Fruit fly (Drosophila melanogaster) whole organism, embryonic: ENCODE data around the gene Not10.

ENCODE experiments used
- Antp ChIP-seq: fragments of 200-800 bp; sonication (Bioruptor generic); optimal IDR thresholded peaks from 3 replicates; lab custom pipeline; 2016; ENCODE audit warnings: missing biosample characterization, missing genetic modification characterization
- Atf3 ChIP-seq: fragments of 200-800 bp; sonication (Bioruptor generic); optimal IDR thresholded peaks from 3 replicates; lab custom pipeline; 2016; ENCODE audit warnings: missing biosample characterization, missing genetic modification characterization
- CG11085 ChIP-seq: fragments of 200-800 bp; sonication (Bioruptor generic); IDR thresholded peaks from 2 replicates; pipeline ENCODE4 v1.3.6; 2022; ENCODE audit warnings: missing biosample characterization, missing genetic modification characterization
- CG11093 ChIP-seq: fragments of 200-800 bp; sonication (Bioruptor generic); IDR thresholded peaks from 3 replicates; pipeline ENCODE4 v1.3.6; 2022; ENCODE audit warnings: missing biosample characterization, missing genetic modification characterization
- CG11247 ChIP-seq: fragments of 200-800 bp; sonication (Bioruptor generic); IDR thresholded peaks from 2 replicates; pipeline ENCODE4 v1.3.6; 2022; ENCODE audit warnings: missing biosample characterization, missing genetic modification characterization
- CG11398 ChIP-seq: fragments of 200-800 bp; sonication (Bioruptor generic); optimal IDR thresholded peaks from 2 replicates; lab custom pipeline; 2016; ENCODE audit warnings: missing biosample characterization, missing genetic modification characterization
- CG12659 ChIP-seq: fragments of 200-800 bp; sonication (Bioruptor generic); optimal IDR thresholded peaks from 3 replicates; lab custom pipeline; 2017; ENCODE audit warnings: mild to moderate bottlenecking, missing biosample characterization, missing genetic modification reagents, missing genetic modification characterization
- CG12744 ChIP-seq: fragments of 200-800 bp; sonication (Bioruptor generic); optimal IDR thresholded peaks from 2 replicates; lab custom pipeline; 2016; ENCODE audit warnings: missing biosample characterization, missing genetic modification characterization
- CG15479 ChIP-seq: fragments of 200-800 bp; sonication (Bioruptor generic); optimal IDR thresholded peaks from 3 replicates; lab custom pipeline; 2019; ENCODE audit warnings: missing biosample characterization, mild to moderate bottlenecking, missing genetic modification characterization, moderate library complexity
- CG1603 ChIP-seq: fragments of 200-800 bp; sonication (Bioruptor generic); optimal IDR thresholded peaks from 2 replicates; lab custom pipeline; 2019; ENCODE audit warnings: missing biosample characterization, mild to moderate bottlenecking, missing genetic modification characterization, moderate library complexity
- CG16815 ChIP-seq: fragments of 200-800 bp; sonication (Bioruptor generic); optimal IDR thresholded peaks from 3 replicates; lab custom pipeline; 2017; ENCODE audit warnings: missing biosample characterization, mild to moderate bottlenecking, missing genetic modification characterization
- CG17359 ChIP-seq: fragments of 200-800 bp; sonication (Bioruptor generic); optimal IDR thresholded peaks from 3 replicates; lab custom pipeline; 2018; ENCODE audit warnings: missing biosample characterization, mild to moderate bottlenecking, missing genetic modification characterization, moderate library complexity
- CG33557 ChIP-seq: fragments of 200-800 bp; sonication (Bioruptor generic); optimal IDR thresholded peaks from 2 replicates; lab custom pipeline; 2019; ENCODE audit warnings: missing biosample characterization, mild to moderate bottlenecking, missing genetic modification characterization, moderate library complexity
- CG3407 ChIP-seq: fragments of 200-800 bp; sonication (Bioruptor generic); optimal IDR thresholded peaks from 2 replicates; lab custom pipeline; 2018; ENCODE audit warnings: missing biosample characterization, mild to moderate bottlenecking, missing genetic modification characterization
- CG4328 ChIP-seq: fragments of 200-800 bp; sonication (Bioruptor generic); optimal IDR thresholded peaks from 3 replicates; lab custom pipeline; 2017; ENCODE audit warnings: missing biosample characterization, missing genetic modification reagents, missing genetic modification characterization
- CG4424 ChIP-seq: fragments of 200-800 bp; sonication (Bioruptor generic); optimal IDR thresholded peaks from 3 replicates; lab custom pipeline; 2016; ENCODE audit warnings: missing biosample characterization, missing genetic modification characterization
- CG6689 ChIP-seq: fragments of 200-800 bp; sonication (Bioruptor generic); IDR thresholded peaks from 2 replicates; pipeline ENCODE4 v1.3.6; 2022; ENCODE audit warnings: missing biosample characterization, missing genetic modification characterization
- CG7745 ChIP-seq: fragments of 200-800 bp; sonication (Bioruptor generic); optimal IDR thresholded peaks from 2 replicates; lab custom pipeline; 2018; ENCODE audit warnings: missing biosample characterization, mild to moderate bottlenecking, missing genetic modification characterization, moderate library complexity
- CG9876 ChIP-seq: fragments of 200-800 bp; sonication (Bioruptor generic); optimal IDR thresholded peaks from 2 replicates; lab custom pipeline; 2016; ENCODE audit warnings: missing biosample characterization, missing genetic modification characterization
- Dad ChIP-seq: fragments of 200-800 bp; sonication (Bioruptor generic); optimal IDR thresholded peaks from 3 replicates; lab custom pipeline; 2016; ENCODE audit warnings: missing biosample characterization, missing genetic modification characterization
- Doc2 ChIP-seq: fragments of 200-800 bp; sonication (Bioruptor generic); IDR thresholded peaks from 2 replicates; pipeline ENCODE4 v1.3.6; 2022; ENCODE audit warnings: missing biosample characterization, missing genetic modification characterization
- Doc3 ChIP-seq: fragments of 200-800 bp; sonication (Bioruptor generic); IDR thresholded peaks from 3 replicates; pipeline ENCODE4 v1.3.6; 2022; ENCODE audit warnings: missing biosample characterization, missing genetic modification characterization; ENCODE audit not compliant: partially characterized antibody
- Dp ChIP-seq: fragments of 200-800 bp; sonication (Bioruptor generic); optimal IDR thresholded peaks from 2 replicates; lab custom pipeline; 2018; ENCODE audit warnings: missing biosample characterization, mild to moderate bottlenecking, missing genetic modification characterization, moderate library complexity
- HLH3B ChIP-seq: fragments of 200-800 bp; sonication (Bioruptor generic); IDR thresholded peaks from 2 replicates; pipeline ENCODE4 v1.3.6; 2022; ENCODE audit warnings: missing biosample characterization, missing genetic modification characterization
- HLH4C ChIP-seq: fragments of 200-800 bp; sonication (Bioruptor generic); IDR thresholded peaks from 3 replicates; pipeline ENCODE4 v1.3.6; 2022; ENCODE audit warnings: missing biosample characterization, missing genetic modification characterization; ENCODE audit not compliant: partially characterized antibody
- Hmx ChIP-seq: fragments of 200-800 bp; sonication (Bioruptor generic); optimal IDR thresholded peaks from 2 replicates; lab custom pipeline; 2016; ENCODE audit warnings: missing biosample characterization, missing genetic modification characterization
- NC2α ChIP-seq: fragments of 200-800 bp; sonication (Bioruptor generic); optimal IDR thresholded peaks from 2 replicates; lab custom pipeline; 2016; ENCODE audit warnings: missing biosample characterization, missing genetic modification characterization
- NK7.1 ChIP-seq: fragments of 200-800 bp; sonication (Bioruptor generic); optimal IDR thresholded peaks from 3 replicates; lab custom pipeline; 2016; ENCODE audit warnings: missing biosample characterization, missing genetic modification characterization
- Sin3A ChIP-seq: fragments of >200 bp; optimal IDR thresholded peaks from 2 replicates; lab custom pipeline; 2018
- Sox100B ChIP-seq: fragments of 200-800 bp; sonication (Bioruptor generic); optimal IDR thresholded peaks from 3 replicates; lab custom pipeline; 2018; ENCODE audit warnings: missing biosample characterization, mild to moderate bottlenecking, missing genetic modification characterization
- Stat92E ChIP-seq, 3 experiments: fragments of >200 bp in 2 of 3; fragments of 200-800 bp in 1 of 3; sonication (Bioruptor generic) in 1 of 3; optimal IDR thresholded peaks; 2 replicates each; lab custom pipeline; 2017 to 2019; ENCODE audit warnings: missing biosample characterization in 3 of 3, missing genetic modification characterization in 3 of 3, mild to moderate bottlenecking in 1 of 3, moderate library complexity in 1 of 3
- Xrp1 ChIP-seq: fragments of 200-800 bp; sonication (Bioruptor generic); IDR thresholded peaks from 2 replicates; pipeline ENCODE4 v1.3.6; 2022; ENCODE audit warnings: missing biosample characterization, missing genetic modification characterization
- ara ChIP-seq: fragments of 200-800 bp; sonication (Bioruptor generic); IDR thresholded peaks from 2 replicates; pipeline ENCODE4 v1.3.6; 2022; ENCODE audit warnings: missing biosample characterization, missing genetic modification characterization
- bcd ChIP-seq: fragments of 200-800 bp; sonication (Bioruptor generic); optimal IDR thresholded peaks from 2 replicates; lab custom pipeline; 2017; ENCODE audit warnings: missing biosample characterization, mild to moderate bottlenecking, missing genetic modification characterization
- cwo ChIP-seq: fragments of 200-800 bp; sonication (Bioruptor generic); optimal IDR thresholded peaks from 3 replicates; lab custom pipeline; 2017; ENCODE audit warnings: missing biosample characterization, missing genetic modification characterization, mild to moderate bottlenecking, moderate library complexity, missing genetic modification reagents
- dpn ChIP-seq, 2 experiments: fragments of 200-800 bp; sonication (Bioruptor generic); optimal IDR thresholded peaks; 3 replicates each; lab custom pipeline; 2016; ENCODE audit warnings: missing biosample characterization in 2 of 2, missing genetic modification characterization in 2 of 2
- ems ChIP-seq: fragments of 200-800 bp; sonication (Bioruptor generic); optimal IDR thresholded peaks from 3 replicates; lab custom pipeline; 2016; ENCODE audit warnings: missing biosample characterization, missing genetic modification characterization
- esg ChIP-seq: fragments of 200-800 bp; sonication (Bioruptor generic); conservative IDR thresholded peaks from 2 replicates; pipeline ENCODE4 v1.3.6; 2022; ENCODE audit warnings: missing biosample characterization, missing genetic modification characterization
- fru ChIP-seq: fragments of >200 bp; optimal IDR thresholded peaks from 2 replicates; lab custom pipeline; 2017
- fu2 ChIP-seq: fragments of 200-800 bp; sonication (Bioruptor generic); optimal IDR thresholded peaks from 2 replicates; lab custom pipeline; 2016; ENCODE audit warnings: missing biosample characterization, missing genetic modification characterization
- ind ChIP-seq: fragments of 200-800 bp; sonication (Bioruptor generic); optimal IDR thresholded peaks from 3 replicates; lab custom pipeline; 2016; ENCODE audit warnings: missing biosample characterization, missing genetic modification characterization
- klu ChIP-seq: fragments of 200-800 bp; sonication (Bioruptor generic); IDR thresholded peaks from 2 replicates; pipeline ENCODE4 v1.3.6; 2022; ENCODE audit warnings: missing biosample characterization, missing genetic modification characterization
- mld ChIP-seq: fragments of 200-800 bp; sonication (Bioruptor generic); IDR thresholded peaks from 3 replicates; pipeline ENCODE4 v1.3.6; 2022; ENCODE audit warnings: missing biosample characterization, missing genetic modification characterization; ENCODE audit not compliant: partially characterized antibody
- onecut ChIP-seq: fragments of 200-800 bp; sonication (Bioruptor generic); IDR thresholded peaks from 2 replicates; pipeline ENCODE4 v1.3.6; 2022; ENCODE audit warnings: missing biosample characterization, missing genetic modification characterization
- p53 ChIP-seq: fragments of 200-800 bp; sonication (Bioruptor generic); optimal IDR thresholded peaks from 2 replicates; lab custom pipeline; 2016; ENCODE audit warnings: missing biosample characterization, missing genetic modification characterization
- peb ChIP-seq: fragments of 200-800 bp; sonication (Bioruptor generic); IDR thresholded peaks from 2 replicates; pipeline ENCODE4 v1.3.6; 2022; ENCODE audit warnings: missing biosample characterization, missing genetic modification characterization
- pros ChIP-seq: fragments of 200-800 bp; sonication (Bioruptor generic); optimal IDR thresholded peaks from 3 replicates; lab custom pipeline; 2019; ENCODE audit warnings: missing biosample characterization, mild to moderate bottlenecking, missing genetic modification characterization, moderate library complexity
- ro ChIP-seq: fragments of 200-800 bp; sonication (Bioruptor generic); IDR thresholded peaks from 2 replicates; pipeline ENCODE4 v1.3.6; 2022; ENCODE audit warnings: missing biosample characterization, missing genetic modification characterization
- sens-2 ChIP-seq: fragments of 200-800 bp; sonication (Bioruptor generic); IDR thresholded peaks from 2 replicates; pipeline ENCODE4 v1.3.6; 2022; ENCODE audit warnings: missing biosample characterization, missing genetic modification characterization
- stwl ChIP-seq: fragments of 200-800 bp; sonication (Bioruptor generic); optimal IDR thresholded peaks from 3 replicates; lab custom pipeline; 2018; ENCODE audit warnings: missing biosample characterization, mild to moderate bottlenecking, missing genetic modification characterization, moderate library complexity
- trem ChIP-seq: fragments of 200-800 bp; optimal IDR thresholded peaks from 3 replicates; lab custom pipeline; 2019; ENCODE audit warnings: missing biosample characterization, mild to moderate bottlenecking, missing genetic modification characterization, moderate library complexity
- vnd ChIP-seq: fragments of 200-800 bp; sonication (Bioruptor generic); IDR thresholded peaks from 3 replicates; pipeline ENCODE4 v1.3.6; 2022; ENCODE audit warnings: missing biosample characterization, missing genetic modification characterization; ENCODE audit not compliant: partially characterized antibody

Not10 gene

DNA sequence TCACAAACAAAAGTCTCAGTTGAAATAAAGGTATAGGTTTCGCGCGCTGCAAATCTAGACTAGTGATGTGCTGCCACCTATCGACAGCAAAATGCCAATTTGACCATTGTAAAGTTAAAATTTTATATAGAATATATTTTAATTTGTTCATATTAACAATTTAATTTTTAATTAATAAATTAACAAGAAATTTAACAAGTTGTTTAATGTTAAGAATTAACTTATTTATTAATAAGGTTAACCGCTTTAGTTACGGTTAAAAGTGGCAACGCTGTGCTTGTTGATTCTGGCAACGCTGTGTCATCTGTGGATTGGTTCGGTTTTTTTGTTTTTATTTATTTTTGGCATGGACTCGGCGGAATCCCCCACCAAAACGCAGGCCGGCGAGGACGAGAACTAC is at the start of gene Not10 (continued):
- no peak for TF ChIP-seq Sin3A (lab: Kevin White, UChicago)
- no peak for TF ChIP-seq p53 (GFP tag; lab: Kevin White, UChicago)
- TF ChIP-seq klu (GFP tag; lab: Robert Waterston, UW): no peak; the same call in 1 of the 2 replicates
- no peak for TF ChIP-seq cwo (GFP tag; lab: Kevin White, UChicago)
- TF ChIP-seq CG11247 (GFP tag; lab: Robert Waterston, UW): no peak
- TF ChIP-seq CG12659 (GFP tag; lab: Kevin White, UChicago): peak; percentile 76
- TF ChIP-seq trem (tag; lab: Kevin White, UChicago): peak; percentile 73
- TF ChIP-seq CG12744: no peak
- TF ChIP-seq stwl (tag; lab: Kevin White, UChicago): peak; percentile 55
- no peak for TF ChIP-seq NC2α (GFP tag; lab: Kevin White, UChicago)
- TF ChIP-seq ems (GFP tag; lab: Kevin White, UChicago): no peak
- TF ChIP-seq CG6689: peak; percentile 43
- TF ChIP-seq dpn (GFP tag; optimal IDR thresholded peaks at IDR 0.05; lab: Kevin White, UChicago): peak in 1 of 2 experiments; percentile 45
- TF ChIP-seq Doc3: peak; percentile 66; the same call in 2 of the 3 replicates
- no peak for TF ChIP-seq CG1603 (tag; lab: Kevin White, UChicago)
- TF ChIP-seq sens-2: no peak
- TF ChIP-seq CG15479: no peak
- peak; percentile 44 for TF ChIP-seq ind (GFP tag; lab: Kevin White, UChicago)
- peak; percentile 23 for TF ChIP-seq bcd (GFP tag; lab: Kevin White, UChicago)
- no peak for TF ChIP-seq ara (GFP tag; lab: Robert Waterston, UW)
- peak; percentile 36 for TF ChIP-seq CG4328 (GFP tag; lab: Kevin White, UChicago)
- TF ChIP-seq onecut (GFP tag; lab: Robert Waterston, UW): no peak
- no peak for TF ChIP-seq Dad (GFP tag; lab: Kevin White, UChicago)
- TF ChIP-seq CG4424 (GFP tag; lab: Kevin White, UChicago): peak; percentile 31
- no peak for TF ChIP-seq CG3407 (GFP tag; lab: Kevin White, UChicago)
- TF ChIP-seq peb (GFP tag; lab: Robert Waterston, UW): no peak
- peak; percentile 10 for TF ChIP-seq CG33557
- peak; percentile 63; the same call in 2 of the 3 replicates for TF ChIP-seq vnd
- no peak for TF ChIP-seq Stat92E (GFP tag; optimal IDR thresholded peaks at IDR 0.05; lab: Kevin White, UChicago)
- TF ChIP-seq fru: no peak
- no peak for TF ChIP-seq CG9876 (GFP tag; lab: Kevin White, UChicago)
- no peak for TF ChIP-seq CG7745 (tag; lab: Kevin White, UChicago)
- TF ChIP-seq pros: no peak
- no peak for TF ChIP-seq ro (GFP tag; lab: Robert Waterston, UW)
- no peak for TF ChIP-seq Hmx
- peak; percentile 35; the same call in 1 of the 2 replicates for TF ChIP-seq HLH3B (GFP tag; lab: Robert Waterston, UW)
- peak; percentile 23 for TF ChIP-seq CG17359 (tag; lab: Kevin White, UChicago)
- no peak for TF ChIP-seq Doc2
- TF ChIP-seq NK7.1 (GFP tag; lab: Kevin White, UChicago): no peak
- no peak for TF ChIP-seq CG11398 (GFP tag; lab: Kevin White, UChicago)
- TF ChIP-seq Xrp1: 0 out of 2 replicates have a peak, but pooled peaks have one; percentile 27
- no peak for TF ChIP-seq Sox100B
- TF ChIP-seq Atf3 (GFP tag; lab: Kevin White, UChicago): no peak
- no peak for TF ChIP-seq mld (GFP tag; lab: Robert Waterston, UW)
- no peak for TF ChIP-seq fu2 (GFP tag; lab: Kevin White, UChicago)
- TF ChIP-seq Dp (GFP tag; lab: Kevin White, UChicago): peak; percentile 83
- TF ChIP-seq CG11085 (GFP tag; lab: Robert Waterston, UW): no peak
- no peak for TF ChIP-seq CG11093
- no peak; the same call in 1 of the 2 replicates for TF ChIP-seq esg
- peak; percentile 69; the same call in 2 of the 3 replicates for TF ChIP-seq HLH4C (GFP tag; lab: Robert Waterston, UW)
- no peak for TF ChIP-seq Antp (GFP tag; lab: Kevin White, UChicago)
- TF ChIP-seq CG16815 (GFP tag; lab: Kevin White, UChicago): no peak
